Worm (Caenorhabditis elegans) whole organism, L4 larva: Measurements from ENCODE around the gene abu-15.

Source experiments
- D1046.2 ChIP-seq: fragments of 200-800 bp; sonication (Bioruptor generic); IDR thresholded peaks from 2 replicates; pipeline ENCODE4 v1.3.6; 2022; ENCODE audit warnings: missing genetic modification characterization, missing compliant biosample characterization
- F26F4.8 ChIP-seq: fragments of 200-800 bp; sonication (Bioruptor generic); conservative IDR thresholded peaks from 2 replicates; pipeline ENCODE4 v1.3.6; 2022; ENCODE audit warnings: missing genetic modification characterization, missing compliant biosample characterization
- F49E8.2 ChIP-seq: sonication (generic microtip); optimal IDR thresholded peaks from 2 replicates; lab custom pipeline; 2016; ENCODE audit warnings: missing compliant biosample characterization, mild to moderate bottlenecking, missing genetic modification characterization, borderline replicate concordance
- R02D3.7 ChIP-seq: fragments of 150-350 bp; sonication (generic microtip); optimal IDR thresholded peaks from 3 replicates; lab custom pipeline; 2014; ENCODE audit warnings: missing biosample characterization, missing genetic modification characterization
- T20F7.1 ChIP-seq: fragments of 200-800 bp; sonication (Bioruptor generic); optimal IDR thresholded peaks from 2 replicates; lab custom pipeline; 2018; ENCODE audit warnings: mild to moderate bottlenecking, missing genetic modification characterization, missing compliant biosample characterization
- T26A8.4 ChIP-seq: fragments of 200-800 bp; sonication (Bioruptor generic); IDR thresholded peaks from 2 replicates; pipeline ENCODE4 v1.3.6; 2022; ENCODE audit warnings: missing genetic modification characterization, missing compliant biosample characterization
- Y105C5A.15 ChIP-seq: fragments of 200-800 bp; sonication (Bioruptor generic); IDR thresholded peaks from 2 replicates; pipeline ENCODE4 v1.3.6; 2022; ENCODE audit warnings: missing genetic modification characterization, missing compliant biosample characterization
- Y5F2A.4 ChIP-seq: fragments of 200-800 bp; sonication (Bioruptor generic); optimal IDR thresholded peaks from 2 replicates; lab custom pipeline; 2018; ENCODE audit warnings: mild to moderate bottlenecking, missing genetic modification characterization, missing compliant biosample characterization
- aha-1 ChIP-seq: fragments of 150-350 bp; peaks from one replicate; lab custom pipeline; 2014; ENCODE audit warnings: missing biosample characterization, missing genetic modification characterization
- aly-2 ChIP-seq: sonication (generic microtip); optimal IDR thresholded peaks from 2 replicates; lab custom pipeline; 2018; ENCODE audit warnings: missing biosample characterization, missing genetic modification characterization
- arid-1 ChIP-seq: fragments of 200-800 bp; sonication (Bioruptor generic); conservative IDR thresholded peaks from 2 replicates; pipeline ENCODE4 v1.3.6; 2022; ENCODE audit warnings: missing genetic modification reagents, missing genetic modification characterization, missing compliant biosample characterization
- attf-4 ChIP-seq: sonication (generic microtip); optimal IDR thresholded peaks from 3 replicates; lab custom pipeline; 2017; ENCODE audit warnings: missing biosample characterization, missing genetic modification characterization
- ceh-28 ChIP-seq: fragments of 150-350 bp; optimal IDR thresholded peaks from 2 replicates; lab custom pipeline; 2014; ENCODE audit warnings: missing biosample characterization, missing genetic modification reagents, missing genetic modification characterization
- ceh-82 ChIP-seq: sonication (generic microtip); optimal IDR thresholded peaks from 2 replicates; lab custom pipeline; 2017; ENCODE audit warnings: missing biosample characterization, missing genetic modification characterization
- cey-2 ChIP-seq: sonication (generic microtip); optimal IDR thresholded peaks from 3 replicates; lab custom pipeline; 2017; ENCODE audit warnings: missing genetic modification characterization, mild to moderate bottlenecking, missing compliant biosample characterization, antibody characterized with exemption, borderline replicate concordance; ENCODE audit not compliant: insufficient read depth
- daf-16 ChIP-seq, 3 experiments: sonication (generic microtip); optimal IDR thresholded peaks; 2 replicates each; lab custom pipeline; 2016 to 2017; ENCODE audit warnings: missing genetic modification characterization in 3 of 3, missing genetic modification reagents in 3 of 3, mild to moderate bottlenecking in 2 of 3, missing compliant biosample characterization in 2 of 3, missing biosample characterization in 1 of 3, moderate library complexity in 1 of 3
- daf-19 ChIP-seq: fragments of 200-800 bp; sonication (Bioruptor generic); conservative IDR thresholded peaks from 2 replicates; pipeline ENCODE4 v1.3.6; 2022; ENCODE audit warnings: missing genetic modification characterization, missing compliant biosample characterization
- daf-8 ChIP-seq: fragments of 200-800 bp; sonication (Bioruptor generic); IDR thresholded peaks from 2 replicates; pipeline ENCODE4 v1.3.6; 2022; ENCODE audit warnings: missing genetic modification characterization, missing compliant biosample characterization
- dmd-6 ChIP-seq: fragments of 200-800 bp; sonication (Bioruptor generic); IDR thresholded peaks from 2 replicates; pipeline ENCODE4 v1.3.6; 2022; ENCODE audit warnings: missing genetic modification reagents, missing genetic modification characterization, missing compliant biosample characterization
- dmd-9 ChIP-seq: fragments of 200-800 bp; sonication (Bioruptor generic); IDR thresholded peaks from 2 replicates; pipeline ENCODE4 v1.3.6; 2022; ENCODE audit warnings: missing genetic modification reagents, missing genetic modification characterization, missing compliant biosample characterization
- duxl-1 ChIP-seq: sonication (generic microtip); optimal IDR thresholded peaks from 2 replicates; lab custom pipeline; 2016; ENCODE audit warnings: mild to moderate bottlenecking, missing genetic modification characterization, moderate library complexity, missing compliant biosample characterization; ENCODE audit not compliant: poor library complexity
- dve-1 ChIP-seq: sonication (generic microtip); optimal IDR thresholded peaks from 2 replicates; lab custom pipeline; 2017; ENCODE audit warnings: antibody characterized with exemption, mild to moderate bottlenecking, missing genetic modification characterization, missing compliant biosample characterization; ENCODE audit not compliant: insufficient read depth
- fkh-10 ChIP-seq: fragments of 150-350 bp; optimal IDR thresholded peaks from 2 replicates; lab custom pipeline; 2014; ENCODE audit warnings: missing biosample characterization, missing genetic modification reagents, missing genetic modification characterization
- gei-8 ChIP-seq: fragments of 200-800 bp; sonication (Bioruptor generic); optimal IDR thresholded peaks from 2 replicates; lab custom pipeline; 2018; ENCODE audit warnings: mild to moderate bottlenecking, missing genetic modification characterization, missing compliant biosample characterization
- lim-7 ChIP-seq: fragments of 200-800 bp; sonication (Bioruptor generic); IDR thresholded peaks from 2 replicates; pipeline ENCODE4 v1.3.6; 2022; ENCODE audit warnings: missing genetic modification characterization, missing compliant biosample characterization
- lin-29 ChIP-seq: fragments of 200-800 bp; sonication (Bioruptor generic); IDR thresholded peaks from 2 replicates; pipeline ENCODE4 v1.3.6; 2022; ENCODE audit warnings: missing genetic modification reagents, missing genetic modification characterization, missing compliant biosample characterization
- madf-9 ChIP-seq: fragments of 200-800 bp; sonication (Bioruptor generic); conservative IDR thresholded peaks from 2 replicates; pipeline ENCODE4 v1.3.6; 2022; ENCODE audit warnings: missing genetic modification reagents, missing genetic modification characterization, missing compliant biosample characterization
- mdt-29 ChIP-seq: fragments of 200-800 bp; sonication (Bioruptor generic); IDR thresholded peaks from 2 replicates; pipeline ENCODE4 v1.3.6; 2022; ENCODE audit warnings: missing genetic modification reagents, missing genetic modification characterization, missing compliant biosample characterization
- nhr-11 ChIP-seq: fragments of 150-350 bp; optimal IDR thresholded peaks from 2 replicates; lab custom pipeline; 2014; ENCODE audit warnings: missing biosample characterization, missing genetic modification characterization
- nhr-111 ChIP-seq: fragments of 200-800 bp; sonication (Bioruptor generic); optimal IDR thresholded peaks from 2 replicates; lab custom pipeline; 2018; ENCODE audit warnings: mild to moderate bottlenecking, missing genetic modification characterization, missing compliant biosample characterization
- nhr-237 ChIP-seq: sonication (generic microtip); optimal IDR thresholded peaks from 2 replicates; lab custom pipeline; 2017; ENCODE audit warnings: missing biosample characterization, missing genetic modification characterization
- nhr-25 ChIP-seq: sonication (generic microtip); optimal IDR thresholded peaks from 2 replicates; lab custom pipeline; 2017; ENCODE audit warnings: missing genetic modification characterization, mild to moderate bottlenecking, missing compliant biosample characterization, antibody characterized with exemption, moderate library complexity, borderline replicate concordance; ENCODE audit not compliant: insufficient read depth
- nhr-28 ChIP-seq: fragments of 150-350 bp; optimal IDR thresholded peaks from 2 replicates; lab custom pipeline; 2014; ENCODE audit warnings: missing biosample characterization, missing genetic modification characterization
- nhr-41 ChIP-seq: fragments of 200-800 bp; sonication (Bioruptor generic); IDR thresholded peaks from 2 replicates; pipeline ENCODE4 v1.3.6; 2022; ENCODE audit warnings: missing genetic modification reagents, missing genetic modification characterization, missing compliant biosample characterization
- nhr-6 ChIP-seq: fragments of 150-350 bp; optimal IDR thresholded peaks from 2 replicates; lab custom pipeline; 2014; ENCODE audit warnings: missing biosample characterization, missing genetic modification characterization
- nhr-76 ChIP-seq: fragments of 150-350 bp; optimal IDR thresholded peaks from 2 replicates; lab custom pipeline; 2014; ENCODE audit warnings: missing biosample characterization, missing genetic modification characterization
- pqm-1 ChIP-seq: sonication (generic microtip); optimal IDR thresholded peaks from 2 replicates; lab custom pipeline; 2017; ENCODE audit warnings: missing biosample characterization, missing genetic modification characterization
- sdz-12 ChIP-seq: fragments of 200-800 bp; sonication (Bioruptor generic); optimal IDR thresholded peaks from 2 replicates; lab custom pipeline; 2018; ENCODE audit warnings: mild to moderate bottlenecking, missing genetic modification characterization, missing compliant biosample characterization
- set-16 ChIP-seq: fragments of 200-800 bp; sonication (Bioruptor generic); IDR thresholded peaks from 2 replicates; pipeline ENCODE4 v1.3.6; 2022; ENCODE audit warnings: missing genetic modification reagents, missing genetic modification characterization, missing compliant biosample characterization
- unc-130 ChIP-seq: sonication (generic microtip); optimal IDR thresholded peaks from 2 replicates; lab custom pipeline; 2016; ENCODE audit warnings: missing genetic modification reagents, missing genetic modification characterization, missing compliant biosample characterization
- unc-62 ChIP-seq, 3 experiments: fragments of 150-350 bp in 1 of 3; sonication (generic microtip); optimal IDR thresholded peaks in 2 of 3; peaks in 1 of 3; 1 replicate in 1 of 3; 2 replicates in 2 of 3; lab custom pipeline; 2014 to 2017; ENCODE audit warnings: missing biosample characterization in 3 of 3, missing genetic modification characterization in 3 of 3, missing genetic modification reagents in 3 of 3, missing genotype in 1 of 3
- vab-7 ChIP-seq: fragments of 200-800 bp; sonication (Bioruptor generic); IDR thresholded peaks from 2 replicates; pipeline ENCODE4 v1.3.6; 2022; ENCODE audit warnings: missing genetic modification reagents, missing genetic modification characterization, missing compliant biosample characterization
- zfp-2 ChIP-seq: sonication (generic microtip); optimal IDR thresholded peaks from 2 replicates; lab custom pipeline; 2016; ENCODE audit warnings: mild to moderate bottlenecking, missing genetic modification characterization, missing compliant biosample characterization
- zfp-3 ChIP-seq: fragments of 200-800 bp; sonication (Bioruptor generic); conservative IDR thresholded peaks from 2 replicates; pipeline ENCODE4 v1.3.6; 2022; ENCODE audit warnings: missing genetic modification reagents, missing genetic modification characterization, missing compliant biosample characterization
- ztf-11 ChIP-seq: fragments of 150-350 bp; optimal IDR thresholded peaks from 2 replicates; lab custom pipeline; 2014; ENCODE audit warnings: missing biosample characterization, missing genetic modification characterization
- ztf-7 ChIP-seq: fragments of 150-350 bp; optimal IDR thresholded peaks from 2 replicates; lab custom pipeline; 2014; ENCODE audit warnings: missing biosample characterization, missing genetic modification characterization

The abu-15 gene

DNA sequence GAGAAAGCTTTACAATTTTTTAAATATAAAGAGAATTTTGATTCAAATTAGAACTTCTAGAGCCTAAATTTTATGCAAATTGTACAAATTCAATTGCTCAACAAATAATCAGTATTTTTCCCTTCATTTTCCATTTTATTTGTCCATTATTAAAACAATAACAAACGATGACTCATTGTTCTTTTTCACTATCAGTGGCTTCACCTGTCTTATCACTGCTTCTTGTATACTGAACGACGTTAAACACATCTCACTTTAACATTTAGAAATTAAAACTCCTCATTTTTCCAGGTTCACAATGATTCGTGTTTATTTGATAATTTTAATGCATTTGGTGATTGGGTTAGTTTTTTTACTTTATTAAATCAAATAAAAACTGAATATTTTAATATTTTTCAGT is 38.7 kb upstream of the abu-15 start, which contains the start of gene sid-1:
Gene sid-1 (plus strand): TSS at position 292 of the 400 bp plus-strand sequence.
- peak; percentile 59 for TF ChIP-seq pqm-1
- no peak for TF ChIP-seq lim-7 (GFP tag; lab: Robert Waterston, UW)
- TF ChIP-seq daf-16 (GFP tag; optimal IDR thresholded peaks at IDR 0.05; lab: Kevin White, UChicago), result no peak
- TF ChIP-seq daf-16 (tag; optimal IDR thresholded peaks at IDR 0.05; lab: Kevin White, UChicago), result peak; percentile 81
- peak; percentile 5 for TF ChIP-seq dve-1 (tag; lab: Kevin White, UChicago)
- no peak for TF ChIP-seq nhr-76
- no peak for TF ChIP-seq zfp-2 (tag; lab: Kevin White, UChicago)
- TF ChIP-seq nhr-28 (tag; lab: Kevin White, UChicago), result peak; percentile 54
- peak; percentile 8; the same call in 1 of the 2 replicates for TF ChIP-seq dmd-6 (GFP tag; lab: Robert Waterston, UW)

ce11 chrV:5126793-5127192 is 31.6 kb upstream of the abu-15 start, which contains the start of gene F14F9.5:
F14F9.5 (plus strand) TSS chrV:5127093.
- TF ChIP-seq unc-130 (GFP tag; lab: Kevin White, UChicago), result no peak
- TF ChIP-seq sdz-12, result no peak
- no peak for TF ChIP-seq madf-9
- no peak for TF ChIP-seq nhr-237 (tag; lab: Kevin White, UChicago)
- TF ChIP-seq nhr-41 (GFP tag; lab: Robert Waterston, UW), result no peak
- TF ChIP-seq daf-8, result no peak
- no peak for TF ChIP-seq nhr-25 (tag; lab: Kevin White, UChicago)
- TF ChIP-seq duxl-1 (tag; lab: Kevin White, UChicago), result no peak
- TF ChIP-seq set-16 (GFP tag; lab: Robert Waterston, UW), result no peak
- TF ChIP-seq ceh-82 (tag; lab: Kevin White, UChicago), result no peak
- TF ChIP-seq nhr-6 (tag; lab: Kevin White, UChicago), result no peak
- TF ChIP-seq mdt-29 (GFP tag; lab: Robert Waterston, UW), result no peak
- TF ChIP-seq dmd-9 (GFP tag; lab: Robert Waterston, UW), result no peak
- no peak for TF ChIP-seq nhr-111 (GFP tag; lab: Kevin White, UChicago)
- TF ChIP-seq ceh-28 (tag; lab: Kevin White, UChicago), result no peak
- TF ChIP-seq T26A8.4, result no peak
- TF ChIP-seq Y105C5A.15, result no peak
- no peak for TF ChIP-seq cey-2 (tag; lab: Kevin White, UChicago)
- no peak for TF ChIP-seq fkh-10 (GFP tag; lab: Kevin White, UChicago)

ce11 chrV:5130018-5130417 is 28.4 kb upstream of the abu-15 start, which contains the start of gene F14F9.8:
F14F9.8 (plus strand) TSS chrV:5130318.
- TF ChIP-seq gei-8 (GFP tag; lab: Kevin White, UChicago) (no peak), lin-29 (GFP tag; lab: Robert Waterston, UW) (no peak), unc-62 (GFP tag; optimal IDR thresholded peaks at IDR 0.05 in 1 of 2; lab: Kevin White, UChicago) (peak in 1 of 2 experiments; percentile 4), unc-62 (tag; optimal IDR thresholded peaks at IDR 0.05; lab: Kevin White, UChicago) (no peak), aha-1 (tag; lab: Kevin White, UChicago) (peak; percentile 79), zfp-3 (GFP tag; lab: Robert Waterston, UW) (no peak), arid-1 (no peak), R02D3.7 (tag; lab: Kevin White, UChicago) (no peak)

- TF ChIP-seq ztf-11 (tag; lab: Kevin White, UChicago) (no peak), aly-2 (no peak), F49E8.2 (no peak), nhr-11 (tag; lab: Kevin White, UChicago) (peak; percentile 35), vab-7 (GFP tag; lab: Robert Waterston, UW) (no peak), T20F7.1 (GFP tag; lab: Kevin White, UChicago) (no peak), attf-4 (tag; lab: Kevin White, UChicago) (no peak), madf-9 (no peak), zfp-2 (tag; lab: Kevin White, UChicago) (no peak), mdt-29 (GFP tag; lab: Robert Waterston, UW) (no peak), daf-16 (GFP tag; optimal IDR thresholded peaks at IDR 0.05; lab: Kevin White, UChicago) (no peak), daf-16 (tag; optimal IDR thresholded peaks at IDR 0.05; lab: Kevin White, UChicago) (no peak), F26F4.8 (no peak), ztf-7 (tag; lab: Kevin White, UChicago) (peak; percentile 64), Y5F2A.4 (no peak), nhr-28 (tag; lab: Kevin White, UChicago) (peak; percentile 83), daf-19 (GFP tag; lab: Robert Waterston, UW) (no peak), D1046.2 (no peak)
These were observed 27.0 kb upstream of the abu-15 start for ce11 chrV:5131380-5131779.
